Fruit fly (Drosophila melanogaster): ENCODE data around the gene Ir7f.

The Ir7f gene

DNA sequence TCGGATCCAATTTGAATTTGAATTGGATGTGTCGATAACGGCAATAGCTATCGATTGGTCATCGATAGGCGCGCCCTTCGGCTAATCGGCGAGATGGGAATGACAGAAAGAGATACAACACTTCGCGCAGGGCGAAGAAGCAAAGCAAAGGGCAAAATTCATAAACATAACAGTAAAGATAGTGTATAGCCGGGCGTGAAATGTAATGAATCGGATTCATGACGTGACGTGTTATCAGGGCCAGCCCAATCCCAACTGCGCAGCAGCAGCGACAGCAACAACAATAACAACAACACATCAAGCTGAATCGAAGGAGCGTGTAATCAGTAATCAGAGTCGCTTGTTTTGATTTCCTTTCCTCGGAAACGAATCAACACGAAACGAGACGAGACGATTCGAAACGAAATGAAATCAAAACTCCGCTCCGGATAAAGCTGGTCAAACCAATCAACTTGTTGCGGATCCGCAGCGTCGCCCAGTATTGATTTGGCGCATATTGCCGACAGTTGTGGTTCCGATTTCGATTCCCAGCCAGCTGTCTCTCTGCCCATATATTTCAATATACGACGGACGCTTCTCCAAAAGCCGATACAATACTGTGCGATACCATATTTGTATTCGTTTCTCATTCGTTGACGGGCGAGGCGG, 28.3 kb upstream of the Ir7f start, which contains the start of gene snz (continued):
- TF ChIP-seq Gsc (GFP tag; IDR thresholded peaks at IDR 0.05) (no peak), D19A (tag; optimal IDR thresholded peaks at IDR 0.05) (peak; percentile 86), prd (optimal IDR thresholded peaks at IDR 0.05) (no peak), prd (GFP tag; IDR thresholded peaks at IDR 0.05) (peak; percentile 5; the same call in 1 of the 3 replicates), pzg (GFP tag; optimal IDR thresholded peaks at IDR 0.05) (peak; percentile 57), CG34224 (GFP tag; IDR thresholded peaks at IDR 0.05; ENCODE audit: partially characterized antibody) (peak; percentile 76), jigr1 (GFP tag; IDR thresholded peaks at IDR 0.05) (no peak), E2f2 (GFP tag; IDR thresholded peaks at IDR 0.05) (peak; percentile 83), CG7839 (tag; optimal IDR thresholded peaks at IDR 0.05) (no peak), pan (optimal IDR thresholded peaks at IDR 0.05) (no peak), pan (GFP tag; optimal IDR thresholded peaks at IDR 0.05 in 1 of 2, IDR thresholded peaks at IDR 0.05 in 1 of 2) (peak in 1 of 2 experiments; percentile 19), CG7987 (GFP tag; optimal IDR thresholded peaks at IDR 0.05) (peak; percentile 23), pum (GFP tag; optimal IDR thresholded peaks at IDR 0.05) (no peak), CG4617 (GFP tag; optimal IDR thresholded peaks at IDR 0.05; ENCODE audit: borderline replicate concordance) (no peak), Oli (tag; optimal IDR thresholded peaks at IDR 0.05) (no peak), sens (GFP tag) (peak; percentile 70), tin (GFP tag; optimal IDR thresholded peaks at IDR 0.05) (no peak), stc (GFP tag; IDR thresholded peaks at IDR 0.05) (no peak), Mrtf (GFP tag; IDR thresholded peaks at IDR 0.05) (no peak), lab (GFP tag; optimal IDR thresholded peaks at IDR 0.05) (peak; percentile 46), mirr (GFP tag; optimal IDR thresholded peaks at IDR 0.05) (peak; percentile 83), CG10267 (tag; optimal IDR thresholded peaks at IDR 0.05) (peak; percentile 22), CG1647 (GFP tag; optimal IDR thresholded peaks at IDR 0.05) (no peak), Dip2 (GFP tag; IDR thresholded peaks at IDR 0.05) (no peak), CG12236 (GFP tag; optimal IDR thresholded peaks at IDR 0.05) (no peak), ro (GFP tag; IDR thresholded peaks at IDR 0.05) (no peak), Dip3 (GFP tag; optimal IDR thresholded peaks at IDR 0.05) (no peak), hth (optimal IDR thresholded peaks at IDR 0.05) (no peak), CG2120 (GFP tag; optimal IDR thresholded peaks at IDR 0.05) (peak; percentile 25), Neu2 (GFP tag; optimal IDR thresholded peaks at IDR 0.05; ENCODE audit: borderline replicate concordance) (no peak), al (GFP tag; IDR thresholded peaks at IDR 0.05) (no peak), CG17612 (GFP tag; IDR thresholded peaks at IDR 0.05) (no peak), vnd (GFP tag; IDR thresholded peaks at IDR 0.05; ENCODE audit: partially characterized antibody) (peak; percentile 66; the same call in 2 of the 3 replicates), amos (GFP tag; IDR thresholded peaks at IDR 0.05; ENCODE audit: partially characterized antibody) (peak; percentile 78; the same call in 1 of the 2 replicates), fd102C (GFP tag; optimal IDR thresholded peaks at IDR 0.05) (no peak), Bgb (GFP tag; IDR thresholded peaks at IDR 0.05; ENCODE audit: partially characterized antibody) (peak; percentile 82), unc-4 (GFP tag; IDR thresholded peaks at IDR 0.05; ENCODE audit: partially characterized antibody) (peak; percentile 74), CG18011 (GFP tag; optimal IDR thresholded peaks at IDR 0.05) (no peak), cwo (GFP tag; optimal IDR thresholded peaks at IDR 0.05) (no peak), CG14441 (GFP tag; IDR thresholded peaks at IDR 0.05) (no peak), Hr39 (optimal IDR thresholded peaks at IDR 0.05) (no peak), ab (GFP tag; optimal IDR thresholded peaks at IDR 0.05) (no peak), eve (GFP tag; optimal IDR thresholded peaks at IDR 0.05) (no peak), CG13894 (tag; optimal IDR thresholded peaks at IDR 0.05) (peak; percentile 65), Ets97D (GFP tag; optimal IDR thresholded peaks at IDR 0.05) (peak; percentile 38), Camta (GFP tag; optimal IDR thresholded peaks at IDR 0.05) (no peak), ara (GFP tag; IDR thresholded peaks at IDR 0.05) (no peak), Dll (GFP tag; IDR thresholded peaks at IDR 0.05; ENCODE audit: partially characterized antibody) (peak; percentile 77), ems (GFP tag; optimal IDR thresholded peaks at IDR 0.05) (no peak), ci (GFP tag; IDR thresholded peaks at IDR 0.05) (0 out of 3 replicates have a peak, but pooled peaks have one; percentile 26), Sox102F (GFP tag; optimal IDR thresholded peaks at IDR 0.05) (no peak)
